Worm (Caenorhabditis elegans): ENCODE results near the gene ubxn-2.

DNA sequence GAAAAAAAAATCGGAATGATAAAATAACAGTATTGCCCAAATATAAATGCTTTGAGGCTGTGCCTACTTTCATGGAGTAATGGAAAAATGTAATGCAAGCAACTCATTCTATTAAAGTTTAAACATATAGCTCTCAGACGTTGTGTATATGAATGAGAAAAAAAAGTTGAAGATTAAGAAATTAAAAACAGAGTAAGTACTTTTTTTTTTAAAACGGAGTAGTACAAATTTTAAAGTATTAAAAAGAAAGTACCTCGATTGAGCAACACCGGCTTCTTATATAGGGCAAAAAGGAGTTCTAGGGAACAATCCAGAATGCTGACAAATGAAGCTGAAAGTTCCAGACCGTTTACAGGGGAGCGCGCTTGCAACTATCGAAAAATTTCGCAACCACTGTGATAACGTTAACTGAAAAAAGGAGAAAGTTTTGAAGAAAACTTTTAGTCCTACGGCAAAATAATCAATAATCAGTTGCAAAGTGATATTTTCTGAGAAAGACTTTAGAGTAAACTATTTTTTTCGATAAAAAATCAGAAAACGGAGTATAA is 14.4 kb downstream of the ubxn-2 start:
- no peak for TF ChIP-seq him-1 (tag; optimal IDR thresholded peaks at IDR 0.05)
- TF ChIP-seq zfh-2 (GFP tag; conservative IDR thresholded peaks at IDR 0.05): no peak
- no peak for TF ChIP-seq tlf-1 (GFP tag; optimal IDR thresholded peaks at IDR 0.05)
- no peak for TF ChIP-seq repo-1 (tag; optimal IDR thresholded peaks at IDR 0.05)
- TF ChIP-seq unc-130 (GFP tag; optimal IDR thresholded peaks at IDR 0.05): no peak
